Fruit fly (Drosophila melanogaster) whole organism, embryonic: ENCODE results near the gene beta4GalT7.

Experiments
- ATbp ChIP-seq: fragments of 200-800 bp; sonication (Bioruptor generic); optimal IDR thresholded peaks from 2 replicates; lab custom pipeline; 2017; ENCODE audit warnings: missing biosample characterization, mild to moderate bottlenecking, missing genetic modification characterization, missing genetic modification reagents
- CG10959 ChIP-seq: fragments of 200-800 bp; sonication (Bioruptor generic); IDR thresholded peaks from 2 replicates; pipeline ENCODE4 v1.3.6; 2022; ENCODE audit warnings: missing biosample characterization, missing genetic modification characterization
- CG11560 ChIP-seq: fragments of 200-800 bp; sonication (Bioruptor generic); IDR thresholded peaks from 3 replicates; pipeline ENCODE4 v1.3.6; 2022; ENCODE audit warnings: missing biosample characterization, missing genetic modification characterization
- CG12071 ChIP-seq: fragments of 200-800 bp; sonication (Bioruptor generic); optimal IDR thresholded peaks from 3 replicates; lab custom pipeline; 2018; ENCODE audit warnings: missing biosample characterization, mild to moderate bottlenecking, missing genetic modification characterization
- CG12155 ChIP-seq: fragments of 200-800 bp; sonication (Bioruptor generic); optimal IDR thresholded peaks from 3 replicates; lab custom pipeline; 2016; ENCODE audit warnings: missing biosample characterization, missing genetic modification characterization
- CG1529 ChIP-seq: fragments of 200-800 bp; sonication (Bioruptor generic); optimal IDR thresholded peaks from 3 replicates; lab custom pipeline; 2018; ENCODE audit warnings: missing biosample characterization, missing genetic modification characterization
- CG1602 ChIP-seq: fragments of 200-800 bp; sonication (Bioruptor generic); optimal IDR thresholded peaks from 3 replicates; lab custom pipeline; 2016; ENCODE audit warnings: missing biosample characterization, missing genetic modification characterization
- CG1832 ChIP-seq: fragments of 200-800 bp; sonication (Bioruptor generic); optimal IDR thresholded peaks from 2 replicates; lab custom pipeline; 2017; ENCODE audit warnings: missing biosample characterization, mild to moderate bottlenecking, missing genetic modification characterization, inconsistent platforms
- CG2875 ChIP-seq: fragments of 200-800 bp; sonication (Bioruptor generic); optimal IDR thresholded peaks from 2 replicates; lab custom pipeline; 2017; ENCODE audit warnings: missing biosample characterization, mild to moderate bottlenecking, missing genetic modification characterization, missing genetic modification reagents
- CG32767 ChIP-seq: fragments of 200-800 bp; sonication (Bioruptor generic); IDR thresholded peaks from 2 replicates; pipeline ENCODE4 v1.3.6; 2022; ENCODE audit warnings: missing biosample characterization, missing genetic modification characterization
- CG3995 ChIP-seq: fragments of 200-800 bp; sonication (Bioruptor generic); optimal IDR thresholded peaks from 3 replicates; lab custom pipeline; 2016; ENCODE audit warnings: missing biosample characterization, missing genetic modification characterization
- CG4360 ChIP-seq: fragments of 200-800 bp; sonication (Bioruptor generic); IDR thresholded peaks from 2 replicates; pipeline ENCODE4 v1.3.6; 2022; ENCODE audit warnings: missing biosample characterization, missing genetic modification characterization
- CG4617 ChIP-seq: fragments of 200-800 bp; sonication (Bioruptor generic); optimal IDR thresholded peaks from 3 replicates; lab custom pipeline; 2016; ENCODE audit warnings: missing biosample characterization, missing genetic modification characterization, borderline replicate concordance
- CG4707 ChIP-seq: fragments of 200-800 bp; sonication (Bioruptor generic); optimal IDR thresholded peaks from 2 replicates; lab custom pipeline; 2018; ENCODE audit warnings: missing biosample characterization, mild to moderate bottlenecking, missing genetic modification characterization, moderate library complexity
- CG5953 ChIP-seq: fragments of 200-800 bp; sonication (Bioruptor generic); IDR thresholded peaks from 2 replicates; pipeline ENCODE4 v1.3.6; 2022; ENCODE audit warnings: missing biosample characterization, missing genetic modification characterization
- CG7271 ChIP-seq: fragments of 200-800 bp; sonication (Bioruptor generic); optimal IDR thresholded peaks from 2 replicates; lab custom pipeline; 2018; ENCODE audit warnings: missing biosample characterization, mild to moderate bottlenecking, missing genetic modification characterization, moderate library complexity
- CG7928 ChIP-seq: fragments of 200-800 bp; sonication (Bioruptor generic); optimal IDR thresholded peaks from 2 replicates; lab custom pipeline; 2017; ENCODE audit warnings: missing biosample characterization, mild to moderate bottlenecking, missing genetic modification characterization
- CHES-1-like ChIP-seq: fragments of 200-800 bp; sonication (Bioruptor generic); optimal IDR thresholded peaks from 2 replicates; lab custom pipeline; 2016; ENCODE audit warnings: missing biosample characterization, missing genetic modification characterization
- CTCF ChIP-seq: fragments of 200-800 bp; sonication (Bioruptor generic); optimal IDR thresholded peaks from 2 replicates; lab custom pipeline; 2017; ENCODE audit warnings: missing biosample characterization, mild to moderate bottlenecking, missing genetic modification characterization, moderate library complexity
- Chrac-16 ChIP-seq: fragments of 200-800 bp; sonication (Bioruptor generic); optimal IDR thresholded peaks from 3 replicates; lab custom pipeline; 2016; ENCODE audit warnings: missing biosample characterization, missing genetic modification characterization
- D19B ChIP-seq: fragments of 200-800 bp; sonication (Bioruptor generic); optimal IDR thresholded peaks from 2 replicates; lab custom pipeline; 2017; ENCODE audit warnings: missing biosample characterization, mild to moderate bottlenecking, missing genetic modification characterization
- Gsc ChIP-seq: fragments of 200-800 bp; sonication (Bioruptor generic); IDR thresholded peaks from 2 replicates; pipeline ENCODE4 v1.3.6; 2022; ENCODE audit warnings: missing biosample characterization, missing genetic modification characterization
- Gug ChIP-seq: fragments of 200-800 bp; sonication (Bioruptor generic); IDR thresholded peaks from 4 replicates; pipeline ENCODE4 v1.3.6; 2022; ENCODE audit warnings: missing biosample characterization, missing genetic modification characterization
- HLH54F ChIP-seq: fragments of 200-800 bp; sonication (Bioruptor generic); optimal IDR thresholded peaks from 3 replicates; lab custom pipeline; 2016; ENCODE audit warnings: missing biosample characterization, missing genetic modification characterization
- HLHmδ ChIP-seq: fragments of 200-800 bp; sonication (Bioruptor generic); optimal IDR thresholded peaks from 2 replicates; lab custom pipeline; 2018; ENCODE audit warnings: missing biosample characterization, mild to moderate bottlenecking, missing genetic modification characterization, moderate library complexity
- Hsf ChIP-seq: fragments of 200-800 bp; sonication (Bioruptor generic); optimal IDR thresholded peaks from 3 replicates; lab custom pipeline; 2016; ENCODE audit warnings: missing biosample characterization, missing genetic modification characterization
- Kr ChIP-seq: fragments of 200-800 bp; sonication (Bioruptor generic); optimal IDR thresholded peaks from 2 replicates; lab custom pipeline; 2017; ENCODE audit warnings: missing biosample characterization, mild to moderate bottlenecking, missing genetic modification characterization
- Nf-YC ChIP-seq: fragments of 200-800 bp; optimal IDR thresholded peaks from 3 replicates; lab custom pipeline; 2019; ENCODE audit warnings: missing biosample characterization, mild to moderate bottlenecking, missing genetic modification characterization, moderate library complexity
- Pdp1 ChIP-seq, 2 experiments: fragments of 200-800 bp; sonication (Bioruptor generic); optimal IDR thresholded peaks; 3 replicates each; lab custom pipeline; 2016; ENCODE audit warnings: missing biosample characterization in 2 of 2, missing genetic modification characterization in 2 of 2, mild to moderate bottlenecking in 1 of 2, moderate library complexity in 1 of 2
- Rfx ChIP-seq: fragments of 200-800 bp; sonication (Bioruptor generic); IDR thresholded peaks from 2 replicates; pipeline ENCODE4 v1.3.6; 2022; ENCODE audit warnings: missing biosample characterization, missing genetic modification characterization
- Side ChIP-seq: fragments of 200-800 bp; sonication (Bioruptor generic); optimal IDR thresholded peaks from 2 replicates; lab custom pipeline; 2016; ENCODE audit warnings: missing biosample characterization, missing genetic modification characterization
- YL-1 ChIP-seq: fragments of 200-800 bp; sonication (Bioruptor generic); optimal IDR thresholded peaks from 3 replicates; lab custom pipeline; 2017; ENCODE audit warnings: missing biosample characterization, mild to moderate bottlenecking, missing genetic modification characterization
- ara ChIP-seq: fragments of 200-800 bp; sonication (Bioruptor generic); IDR thresholded peaks from 2 replicates; pipeline ENCODE4 v1.3.6; 2022; ENCODE audit warnings: missing biosample characterization, missing genetic modification characterization
- cad ChIP-seq: fragments of >200 bp; optimal IDR thresholded peaks from 2 replicates; lab custom pipeline; 2017; ENCODE audit warnings: missing biosample characterization, missing genetic modification characterization
- da ChIP-seq: fragments of 200-800 bp; sonication (Bioruptor generic); optimal IDR thresholded peaks from 2 replicates; lab custom pipeline; 2016; ENCODE audit warnings: missing biosample characterization, missing genetic modification characterization
- dati ChIP-seq: fragments of 200-800 bp; sonication (Bioruptor generic); IDR thresholded peaks from 2 replicates; pipeline ENCODE4 v1.3.6; 2022; ENCODE audit warnings: missing biosample characterization, missing genetic modification characterization
- eve ChIP-seq, 2 experiments: fragments of >200 bp; optimal IDR thresholded peaks; 2 replicates each; lab custom pipeline; 2017; ENCODE audit warnings: missing biosample characterization in 2 of 2, missing genetic modification characterization in 2 of 2
- exex ChIP-seq: fragments of 200-800 bp; sonication (Bioruptor generic); optimal IDR thresholded peaks from 4 replicates; lab custom pipeline; 2018; ENCODE audit warnings: missing biosample characterization, mild to moderate bottlenecking, missing genetic modification characterization, moderate library complexity
- fd64A ChIP-seq: fragments of 200-800 bp; sonication (Bioruptor generic); optimal IDR thresholded peaks from 3 replicates; lab custom pipeline; 2018; ENCODE audit warnings: missing biosample characterization, mild to moderate bottlenecking, missing genetic modification characterization
- h ChIP-seq: fragments of >200 bp; optimal IDR thresholded peaks from 2 replicates; lab custom pipeline; 2017
- hkb ChIP-seq, 2 experiments: fragments of 200-800 bp in 1 of 2; fragments of >200 bp in 1 of 2; sonication (Bioruptor generic) in 1 of 2; IDR thresholded peaks in 1 of 2; optimal IDR thresholded peaks in 1 of 2; 2 replicates each; pipeline versions ENCODE4 v1.3.6 to Lab custom; 2017 to 2022; ENCODE audit warnings: missing biosample characterization in 1 of 2, missing genetic modification characterization in 1 of 2
- lola ChIP-seq, 3 experiments: fragments of >200 bp in 2 of 3; fragments of 200-800 bp in 1 of 3; sonication (Bioruptor generic) in 1 of 3; optimal IDR thresholded peaks; 2 replicates each; lab custom pipeline; 2017 to 2019; ENCODE audit warnings: missing biosample characterization in 3 of 3, missing genetic modification characterization in 3 of 3, mild to moderate bottlenecking in 1 of 3, moderate library complexity in 1 of 3
- odd ChIP-seq: fragments of 200-800 bp; sonication (Bioruptor generic); optimal IDR thresholded peaks from 2 replicates; lab custom pipeline; 2017; ENCODE audit warnings: missing biosample characterization, mild to moderate bottlenecking, missing genetic modification characterization
- phol ChIP-seq: fragments of 200-800 bp; sonication (Bioruptor generic); optimal IDR thresholded peaks from 3 replicates; lab custom pipeline; 2018; ENCODE audit warnings: missing biosample characterization, mild to moderate bottlenecking, missing genetic modification characterization, moderate library complexity
- pita ChIP-seq: fragments of 200-800 bp; sonication (Bioruptor generic); optimal IDR thresholded peaks from 2 replicates; lab custom pipeline; 2017; ENCODE audit warnings: missing biosample characterization, mild to moderate bottlenecking, missing genetic modification characterization
- schlank ChIP-seq: fragments of 200-800 bp; sonication (Bioruptor generic); optimal IDR thresholded peaks from 2 replicates; lab custom pipeline; 2018; ENCODE audit warnings: missing biosample characterization, mild to moderate bottlenecking, missing genetic modification characterization
- sens ChIP-seq: fragments of 200-800 bp; sonication (Bioruptor generic); peaks from one replicate; lab custom pipeline; 2016; ENCODE audit warnings: missing biosample characterization, missing genetic modification characterization
- sima ChIP-seq: fragments of 200-800 bp; sonication (Bioruptor generic); optimal IDR thresholded peaks from 2 replicates; lab custom pipeline; 2016; ENCODE audit warnings: missing biosample characterization, missing genetic modification characterization
- slbo ChIP-seq: fragments of 200-800 bp; sonication (Bioruptor generic); IDR thresholded peaks from 2 replicates; pipeline ENCODE4 v1.3.6; 2022; ENCODE audit warnings: missing biosample characterization, missing genetic modification characterization
- sna ChIP-seq: fragments of 200-800 bp; sonication (Bioruptor generic); IDR thresholded peaks from 2 replicates; pipeline ENCODE4 v1.3.6; 2022; ENCODE audit warnings: missing biosample characterization, missing genetic modification characterization; ENCODE audit not compliant: partially characterized antibody
- sr ChIP-seq: fragments of 200-800 bp; sonication (Bioruptor generic); IDR thresholded peaks from 3 replicates; pipeline ENCODE4 v1.3.6; 2022; ENCODE audit warnings: missing biosample characterization, missing genetic modification characterization
- stc ChIP-seq: fragments of 200-800 bp; sonication (Bioruptor generic); IDR thresholded peaks from 2 replicates; pipeline ENCODE4 v1.3.6; 2022; ENCODE audit warnings: missing biosample characterization, missing genetic modification characterization

beta4GalT7 gene

dm6 chr3R:25039028-25039476 lies 16.0 kb downstream of the beta4GalT7 start, which contains the start of the genes Ythdf and bai (continued):
- peak; percentile 27 for TF ChIP-seq Side (GFP tag; lab: Kevin White, UChicago)
- TF ChIP-seq CG10959 (GFP tag; lab: Robert Waterston, UW), result no peak
- TF ChIP-seq sima, result no peak
- TF ChIP-seq Hsf (GFP tag; lab: Kevin White, UChicago), result peak; percentile 50
- no peak for TF ChIP-seq Nf-YC (tag; lab: Kevin White, UChicago)
- TF ChIP-seq CG4360 (GFP tag; lab: Robert Waterston, UW), result no peak
- TF ChIP-seq sens (GFP tag; lab: Kevin White, UChicago), result peak; percentile 79
- TF ChIP-seq ATbp (GFP tag; lab: Kevin White, UChicago), result no peak
- TF ChIP-seq stc (GFP tag; lab: Robert Waterston, UW), result no peak
- peak; percentile 90 for TF ChIP-seq sna (GFP tag; lab: Robert Waterston, UW)
- no peak for TF ChIP-seq CTCF
- no peak for TF ChIP-seq sr
- TF ChIP-seq CG3995 (GFP tag; lab: Kevin White, UChicago), result peak; percentile 41
- no peak for TF ChIP-seq Kr
- TF ChIP-seq phol (tag; lab: Kevin White, UChicago), result peak; percentile 62
- TF ChIP-seq Chrac-16, result peak; percentile 25
- peak; percentile 94 for TF ChIP-seq CG7928 (GFP tag; lab: Kevin White, UChicago)
- no peak for TF ChIP-seq ara (GFP tag; lab: Robert Waterston, UW)
- no peak for TF ChIP-seq Gsc
- TF ChIP-seq CG12071, result no peak
- no peak for TF ChIP-seq CG4707 (GFP tag; lab: Kevin White, UChicago)
- peak; percentile 88 for TF ChIP-seq YL-1 (GFP tag; lab: Kevin White, UChicago)
- no peak for TF ChIP-seq CG7271 (tag; lab: Kevin White, UChicago)
- no peak for TF ChIP-seq CG5953 (GFP tag; lab: Robert Waterston, UW)
- TF ChIP-seq Pdp1 (GFP tag; optimal IDR thresholded peaks at IDR 0.05; lab: Kevin White, UChicago), result peak in 1 of 2 experiments; percentile 28
- no peak for TF ChIP-seq D19B
- TF ChIP-seq CG4617 (GFP tag; lab: Kevin White, UChicago), result peak; percentile 78
- TF ChIP-seq da (GFP tag; lab: Kevin White, UChicago), result no peak
- TF ChIP-seq fd64A (GFP tag; lab: Kevin White, UChicago), result no peak
- no peak for TF ChIP-seq h (lab: Kevin White, UChicago)
- no peak for TF ChIP-seq CG1832 (GFP tag; lab: Kevin White, UChicago)
- no peak for TF ChIP-seq cad (GFP tag; lab: Kevin White, UChicago)
- no peak for TF ChIP-seq CG1529 (GFP tag; lab: Kevin White, UChicago)
- TF ChIP-seq CG11560 (tag; lab: Robert Waterston, UW), result no peak
- peak; percentile 83 for TF ChIP-seq hkb (optimal IDR thresholded peaks at IDR 0.05; lab: Kevin White, UChicago)
- TF ChIP-seq hkb (GFP tag; IDR thresholded peaks at IDR 0.05; lab: Robert Waterston, UW), result no peak
- peak; percentile 64; the same call in 1 of the 2 replicates for TF ChIP-seq slbo (GFP tag; lab: Robert Waterston, UW)
- peak in 1 of 3 experiments; percentile 27 for TF ChIP-seq lola (GFP tag; optimal IDR thresholded peaks at IDR 0.05; lab: Kevin White, UChicago)
- peak; percentile 61 for TF ChIP-seq CHES-1-like (GFP tag; lab: Kevin White, UChicago)
- TF ChIP-seq exex (tag; lab: Kevin White, UChicago), result peak; percentile 49
- no peak for TF ChIP-seq schlank (tag; lab: Kevin White, UChicago)
- no peak for TF ChIP-seq dati (GFP tag; lab: Robert Waterston, UW)
- peak; percentile 55 for TF ChIP-seq Rfx
- peak; percentile 53 for TF ChIP-seq HLH54F (GFP tag; lab: Kevin White, UChicago)
- TF ChIP-seq HLHmδ (GFP tag; lab: Kevin White, UChicago), result no peak
- no peak for TF ChIP-seq odd
- TF ChIP-seq CG32767 (GFP tag; lab: Robert Waterston, UW), result no peak
- no peak for TF ChIP-seq CG2875
- no peak for TF ChIP-seq Gug (GFP tag; lab: Robert Waterston, UW)
- TF ChIP-seq CG12155, result peak; percentile 63
- peak; percentile 14 for TF ChIP-seq CG1602 (GFP tag; lab: Kevin White, UChicago)
- TF ChIP-seq pita (GFP tag; lab: Kevin White, UChicago), result no peak
- no peak for TF ChIP-seq eve (GFP tag; optimal IDR thresholded peaks at IDR 0.05; lab: Kevin White, UChicago)
